Fruit fly (Drosophila melanogaster): ENCODE results near the gene spict.

spict gene

DNA sequence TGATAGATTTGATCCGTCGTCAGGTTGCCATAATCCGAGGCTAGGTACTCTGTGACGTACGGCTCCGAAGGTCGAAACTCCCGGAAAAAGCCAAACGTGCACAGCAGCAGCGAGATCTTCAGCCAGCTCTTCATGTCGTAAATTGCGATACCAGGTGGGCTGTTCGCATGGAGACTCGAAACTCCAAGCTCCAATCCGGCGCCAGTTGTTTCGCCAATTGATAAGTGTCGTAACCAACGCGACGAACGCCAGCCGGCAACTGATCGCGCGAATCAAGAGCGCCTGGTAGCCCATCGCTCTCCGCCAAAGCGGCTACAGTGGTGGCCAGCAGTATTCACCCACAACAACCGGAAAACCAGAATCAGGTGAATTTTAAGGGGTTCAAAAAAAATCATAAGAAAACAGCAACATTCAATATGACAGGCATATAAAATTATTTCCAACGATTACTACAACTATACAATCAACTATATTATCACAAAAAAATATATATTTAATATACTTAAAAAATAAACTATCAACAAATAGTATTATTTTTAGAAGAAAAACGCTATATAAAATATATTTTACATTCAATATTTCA lies 4.1 kb upstream of the spict start, which contains the start of gene CG17036 (continued):
- TF ChIP-seq CG33557 (GFP tag; optimal IDR thresholded peaks at IDR 0.05): no peak
- TF ChIP-seq CG9932 (GFP tag; IDR thresholded peaks at IDR 0.05): peak; percentile 40; the same call in 1 of the 2 replicates
- no peak for TF ChIP-seq CG2875 (GFP tag; optimal IDR thresholded peaks at IDR 0.05)
- TF ChIP-seq Ssrp (tag; optimal IDR thresholded peaks at IDR 0.05): no peak
- TF ChIP-seq gcm2 (GFP tag; optimal IDR thresholded peaks at IDR 0.05): no peak
- TF ChIP-seq gsb (GFP tag; IDR thresholded peaks at IDR 0.05): no peak
- no peak for TF ChIP-seq kni (GFP tag; optimal IDR thresholded peaks at IDR 0.05)
- no peak for TF ChIP-seq CG1603 (tag; optimal IDR thresholded peaks at IDR 0.05)
- peak; percentile 64 for TF ChIP-seq slbo (GFP tag; IDR thresholded peaks at IDR 0.05)
- TF ChIP-seq p53 (GFP tag; optimal IDR thresholded peaks at IDR 0.05): no peak
- 0 out of 2 replicates have a peak, but pooled peaks have one; percentile 13 for TF ChIP-seq CG10366 (GFP tag; IDR thresholded peaks at IDR 0.05)
- TF ChIP-seq ems (GFP tag; optimal IDR thresholded peaks at IDR 0.05): no peak
- TF ChIP-seq CG8290 (GFP tag; optimal IDR thresholded peaks at IDR 0.05): no peak
- TF ChIP-seq CG8290 (tag; optimal IDR thresholded peaks at IDR 0.05): no peak
- TF ChIP-seq Atf6 (GFP tag; IDR thresholded peaks at IDR 0.05): no peak
- no peak for TF ChIP-seq Atf-2 (GFP tag; optimal IDR thresholded peaks at IDR 0.05)
- TF ChIP-seq ttk (GFP tag; IDR thresholded peaks at IDR 0.05): no peak
- TF ChIP-seq CG12299 (tag; optimal IDR thresholded peaks at IDR 0.05): no peak
- peak; percentile 52 for TF ChIP-seq CG9727 (GFP tag; optimal IDR thresholded peaks at IDR 0.05)
- TF ChIP-seq disco-r (GFP tag; optimal IDR thresholded peaks at IDR 0.05): no peak
- no peak for TF ChIP-seq C15 (GFP tag; IDR thresholded peaks at IDR 0.05)
- TF ChIP-seq CG7556 (GFP tag; optimal IDR thresholded peaks at IDR 0.05): peak; percentile 39
- TF ChIP-seq Dfd (GFP tag; optimal IDR thresholded peaks at IDR 0.05): no peak
- TF ChIP-seq Hmr (GFP tag; optimal IDR thresholded peaks at IDR 0.05): peak; percentile 24
- TF ChIP-seq run (tag; optimal IDR thresholded peaks at IDR 0.05): no peak

DNA sequence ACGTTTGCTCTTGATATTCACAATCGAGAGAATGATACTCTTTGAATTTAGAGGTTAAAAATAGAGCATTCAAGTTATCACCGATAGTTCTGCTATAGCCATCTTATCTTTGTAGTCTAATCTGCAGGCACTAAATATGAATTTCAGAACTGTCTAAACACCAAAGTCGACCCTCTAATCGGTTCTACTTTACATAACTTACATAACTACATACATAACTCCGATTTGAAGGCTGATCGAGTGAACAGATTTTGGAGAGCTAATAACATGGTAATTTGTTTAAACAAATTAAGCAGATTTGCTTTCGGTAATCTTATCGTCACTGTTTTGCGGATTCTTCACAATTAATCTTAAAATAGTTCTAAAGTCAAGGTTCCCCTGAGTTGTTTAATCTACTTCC lies 3.0 kb upstream of the spict start:
- TF ChIP-seq CG10431 (GFP tag; optimal IDR thresholded peaks at IDR 0.05) (no peak), CG6683 (GFP tag; optimal IDR thresholded peaks at IDR 0.05) (no peak), ci (GFP tag; IDR thresholded peaks at IDR 0.05) (no peak), danr (GFP tag; IDR thresholded peaks at IDR 0.05) (no peak), sug (tag; optimal IDR thresholded peaks at IDR 0.05) (peak; percentile 48), peb (GFP tag; IDR thresholded peaks at IDR 0.05) (no peak), mirr (GFP tag; optimal IDR thresholded peaks at IDR 0.05) (peak; percentile 42), CG9215 (GFP tag; IDR thresholded peaks at IDR 0.05) (no peak), gcm2 (GFP tag; optimal IDR thresholded peaks at IDR 0.05) (no peak), tio (GFP tag; optimal IDR thresholded peaks at IDR 0.05) (no peak), crc (GFP tag; optimal IDR thresholded peaks at IDR 0.05) (no peak), CG4328 (GFP tag; optimal IDR thresholded peaks at IDR 0.05) (no peak), Pdp1 (GFP tag; optimal IDR thresholded peaks at IDR 0.05) (peak in 1 of 2 experiments; percentile 81), en (GFP tag; optimal IDR thresholded peaks at IDR 0.05) (no peak), lilli (GFP tag; optimal IDR thresholded peaks at IDR 0.05) (no peak), crp (GFP tag; optimal IDR thresholded peaks at IDR 0.05) (no peak), shn (GFP tag; optimal IDR thresholded peaks at IDR 0.05) (no peak), CG18476 (GFP tag; optimal IDR thresholded peaks at IDR 0.05) (no peak), Med (GFP tag) (no peak), CkIIα-i1 (GFP tag; IDR thresholded peaks at IDR 0.05) (no peak), stc (GFP tag; IDR thresholded peaks at IDR 0.05) (no peak), Kr (GFP tag; optimal IDR thresholded peaks at IDR 0.05) (no peak), kay (GFP tag; optimal IDR thresholded peaks at IDR 0.05) (no peak), cg (GFP tag; optimal IDR thresholded peaks at IDR 0.05) (no peak), grn (GFP tag; optimal IDR thresholded peaks at IDR 0.05) (peak; percentile 46), kah (GFP tag; optimal IDR thresholded peaks at IDR 0.05) (no peak), Hmr (GFP tag; optimal IDR thresholded peaks at IDR 0.05) (no peak), maf-S (GFP tag; optimal IDR thresholded peaks at IDR 0.05) (no peak), CG31224 (GFP tag; IDR thresholded peaks at IDR 0.05) (no peak)
